Worm (Caenorhabditis elegans) whole organism, mixed stage, embryonic: ENCODE data around the gene srh-284.

ENCODE experiments used
- nhr-237 ChIP-seq: fragments of 150-350 bp; optimal IDR thresholded peaks from 2 replicates; lab custom pipeline; 2014; ENCODE audit warnings: missing biosample characterization, missing genetic modification characterization
- zip-8 ChIP-seq: fragments of 150-350 bp; optimal IDR thresholded peaks from 2 replicates; lab custom pipeline; 2014; ENCODE audit warnings: missing biosample characterization, missing genetic modification characterization

srh-284 gene

ce11 chrV:17818567-17818966 lies 51.2 kb downstream of the srh-284 start, which contains the start of gene srh-298:
srh-298 (plus strand) TSS chrV:17818867.
- TF ChIP-seq zip-8 (tag; lab: Kevin White, UChicago) (no peak), nhr-237 (no peak)
